Fruit fly (Drosophila melanogaster) whole organism, pupa: ENCODE data around the gene Spn28F.

Experiments
- CG13204 ChIP-seq: fragments of 200-800 bp; sonication (Bioruptor generic); optimal IDR thresholded peaks from 2 replicates; lab custom pipeline; 2018; ENCODE audit warnings: missing biosample characterization, mild to moderate bottlenecking, missing genetic modification characterization, moderate library complexity
- CG14655 ChIP-seq: fragments of 200-800 bp; sonication (Bioruptor generic); optimal IDR thresholded peaks from 3 replicates; lab custom pipeline; 2017; ENCODE audit warnings: mild to moderate bottlenecking, missing biosample characterization, missing genetic modification reagents, missing genetic modification characterization
- CG15710 ChIP-seq: fragments of 200-800 bp; sonication (Bioruptor generic); optimal IDR thresholded peaks from 2 replicates; lab custom pipeline; 2018; ENCODE audit warnings: missing biosample characterization, mild to moderate bottlenecking, missing genetic modification characterization, moderate library complexity
- CG32121 ChIP-seq: fragments of 200-800 bp; sonication (Bioruptor generic); IDR thresholded peaks from 2 replicates; pipeline ENCODE4 v1.3.6; 2022; ENCODE audit warnings: missing biosample characterization, missing genetic modification characterization
- CG8159 ChIP-seq: fragments of 200-800 bp; sonication (Bioruptor generic); optimal IDR thresholded peaks from 3 replicates; lab custom pipeline; 2018; ENCODE audit warnings: missing biosample characterization, mild to moderate bottlenecking, missing genetic modification characterization, moderate library complexity
- CG8301 ChIP-seq: fragments of 200-800 bp; sonication (Bioruptor generic); optimal IDR thresholded peaks from 2 replicates; lab custom pipeline; 2018; ENCODE audit warnings: missing biosample characterization, mild to moderate bottlenecking, missing genetic modification characterization
- Ets98B ChIP-seq: fragments of 200-800 bp; sonication (Bioruptor generic); IDR thresholded peaks from 2 replicates; pipeline ENCODE4 v1.3.6; 2022; ENCODE audit warnings: missing biosample characterization, missing genetic modification characterization
- rn ChIP-seq: fragments of 200-800 bp; sonication (Bioruptor generic); IDR thresholded peaks from 2 replicates; pipeline ENCODE4 v1.3.6; 2022; ENCODE audit warnings: missing biosample characterization, missing genetic modification characterization

dm6 chr2L:8255406-8255805, 13.8 kb upstream of the Spn28F start:
- TF ChIP-seq CG14655 (GFP tag; lab: Kevin White, UChicago) (no peak), CG13204 (GFP tag; lab: Kevin White, UChicago) (no peak), Ets98B (GFP tag; lab: Robert Waterston, UW) (no peak), rn (GFP tag; lab: Robert Waterston, UW) (no peak), CG8159 (no peak), CG8301 (no peak), CG32121 (no peak), CG15710 (tag; lab: Kevin White, UChicago) (no peak)
